Worm (Caenorhabditis elegans): Measurements from ENCODE around the gene vhp-1.

Gene vhp-1

DNA sequence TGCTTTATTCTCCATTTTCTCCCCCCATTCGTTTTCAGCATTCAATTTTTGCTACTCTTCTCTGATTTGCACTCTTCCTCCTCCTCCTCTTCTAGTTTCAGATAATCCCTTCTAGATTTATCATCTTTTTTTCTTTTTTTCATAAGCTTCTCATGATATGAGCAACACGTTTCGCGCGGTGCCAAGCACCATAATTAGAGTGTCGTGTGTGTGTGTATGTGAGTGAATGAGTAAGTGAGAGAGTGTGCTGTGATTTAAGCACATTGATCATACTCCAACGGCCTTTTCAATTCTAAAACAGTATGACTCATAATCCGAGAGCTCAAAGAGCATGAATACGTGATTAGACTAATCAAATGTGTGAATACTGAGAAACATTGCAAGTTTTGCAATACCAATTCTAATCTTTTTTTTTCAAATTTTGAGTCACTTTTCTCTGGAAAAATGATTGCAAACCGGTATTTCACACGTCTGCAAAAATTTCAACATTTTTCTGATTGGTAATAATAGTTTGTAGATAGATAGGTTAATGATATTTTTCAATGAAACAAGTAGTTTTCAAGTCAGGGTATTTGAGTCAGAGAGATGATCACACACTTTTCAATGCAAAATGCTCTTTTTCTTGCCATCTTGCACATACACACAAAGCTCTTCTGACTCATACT lies 12.4 kb downstream of the vhp-1 start (continued):
- TF ChIP-seq daf-19 (GFP tag; conservative IDR thresholded peaks at IDR 0.05), result no peak
- peak; percentile 65 for TF ChIP-seq aha-1 (tag)
- no peak for TF ChIP-seq pha-4 (GFP tag; IDR thresholded peaks at IDR 0.05)
- no peak for TF ChIP-seq pha-4 (tag; optimal IDR thresholded peaks at IDR 0.05)
- no peak for TF ChIP-seq F49E8.2 (tag; optimal IDR thresholded peaks at IDR 0.05; ENCODE audit: borderline replicate concordance)
- TF ChIP-seq lin-15B (tag; optimal IDR thresholded peaks at IDR 0.05), result no peak
- TF ChIP-seq fos-1 (tag; optimal IDR thresholded peaks at IDR 0.05), result no peak
- TF ChIP-seq F10B5.3 (tag; optimal IDR thresholded peaks at IDR 0.05), result no peak
- TF ChIP-seq T20F7.1 (GFP tag; optimal IDR thresholded peaks at IDR 0.05), result no peak
- no peak for TF ChIP-seq lim-7 (GFP tag; IDR thresholded peaks at IDR 0.05)
- no peak for TF ChIP-seq dmd-9 (GFP tag; IDR thresholded peaks at IDR 0.05)
- no peak for TF ChIP-seq tra-1 (GFP tag; IDR thresholded peaks at IDR 0.05)
- TF ChIP-seq dmd-6 (GFP tag; IDR thresholded peaks at IDR 0.05), result no peak
- peak in 1 of 2 experiments; percentile 2 for TF ChIP-seq lsy-2 (tag; optimal IDR thresholded peaks at IDR 0.05)
- TF ChIP-seq ama-1 (optimal IDR thresholded peaks at IDR 0.05), result no peak
- no peak for TF ChIP-seq jun-1 (tag; optimal IDR thresholded peaks at IDR 0.05)
- TF ChIP-seq snpc-1.2 (GFP tag; IDR thresholded peaks at IDR 0.05), result no peak
- no peak for TF ChIP-seq mep-1 (tag; optimal IDR thresholded peaks at IDR 0.05)
- TF ChIP-seq spr-1 (tag; optimal IDR thresholded peaks at IDR 0.05), result no peak
- no peak for TF ChIP-seq lin-1 (GFP tag; IDR thresholded peaks at IDR 0.05)
- TF ChIP-seq ZK546.5 (tag; optimal IDR thresholded peaks at IDR 0.05), result no peak
- peak in 1 of 2 experiments; percentile 96 for TF ChIP-seq unc-62 (GFP tag; optimal IDR thresholded peaks at IDR 0.05 in 1 of 2)
- TF ChIP-seq unc-62 (tag; optimal IDR thresholded peaks at IDR 0.05), result no peak
- TF ChIP-seq ceh-32 (tag; optimal IDR thresholded peaks at IDR 0.05; ENCODE audit: poor library complexity), result no peak
- no peak for TF ChIP-seq hmg-1.1 (GFP tag; IDR thresholded peaks at IDR 0.05)
- TF ChIP-seq skn-1 (tag; optimal IDR thresholded peaks at IDR 0.05), result no peak
- no peak for TF ChIP-seq F44E2.7 (GFP tag; IDR thresholded peaks at IDR 0.05)
- TF ChIP-seq cey-2 (tag; optimal IDR thresholded peaks at IDR 0.05; ENCODE audit: borderline replicate concordance, insufficient read depth), result no peak
- no peak for TF ChIP-seq mdt-29 (GFP tag; IDR thresholded peaks at IDR 0.05)

DNA sequence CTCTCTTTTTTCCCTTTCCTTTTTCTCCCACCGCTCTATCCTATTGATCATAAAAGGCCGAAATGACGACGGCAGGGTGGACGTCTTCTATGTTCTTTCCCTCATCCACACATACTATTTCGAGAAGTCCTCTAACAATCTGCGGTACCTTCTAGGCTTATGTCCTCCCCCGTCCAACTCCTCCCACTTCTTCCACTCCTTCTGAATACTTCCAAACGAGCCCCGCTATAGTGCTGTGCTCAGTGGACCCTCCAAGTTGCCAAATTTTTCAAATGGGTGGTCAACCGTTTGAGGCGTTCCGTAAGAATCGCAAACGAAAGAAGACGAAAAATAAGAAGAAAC lies 12.9 kb downstream of the vhp-1 start:
- TF ChIP-seq Y105C5A.15 (GFP tag; IDR thresholded peaks at IDR 0.05) (peak; percentile 45; the same call in 1 of the 2 replicates), ceh-20 (GFP tag; IDR thresholded peaks at IDR 0.05) (peak; percentile 20; the same call in 1 of the 2 replicates), snpc-1.2 (GFP tag; IDR thresholded peaks at IDR 0.05) (no peak), lim-7 (GFP tag; IDR thresholded peaks at IDR 0.05) (no peak), ZK546.5 (tag; optimal IDR thresholded peaks at IDR 0.05) (no peak), unc-130 (GFP tag; optimal IDR thresholded peaks at IDR 0.05) (no peak), daf-19 (GFP tag; conservative IDR thresholded peaks at IDR 0.05) (no peak), lin-13 (GFP tag; optimal IDR thresholded peaks at IDR 0.05) (no peak), lin-38 (GFP tag; IDR thresholded peaks at IDR 0.05) (peak; percentile 44; the same call in 1 of the 2 replicates), snpc-4 (tag; optimal IDR thresholded peaks at IDR 0.05) (no peak), nhr-10 (tag; optimal IDR thresholded peaks at IDR 0.05) (no peak), lin-15B (tag; optimal IDR thresholded peaks at IDR 0.05) (no peak), aly-2 (tag; optimal IDR thresholded peaks at IDR 0.05) (no peak), mdt-29 (GFP tag; IDR thresholded peaks at IDR 0.05) (no peak), lsy-2 (tag; optimal IDR thresholded peaks at IDR 0.05) (peak in 1 of 2 experiments; percentile 63), hmg-1.1 (GFP tag; IDR thresholded peaks at IDR 0.05) (peak; percentile 56; the same call in 1 of the 2 replicates), nhr-6 (tag; optimal IDR thresholded peaks at IDR 0.05) (no peak), egl-27 (tag; optimal IDR thresholded peaks at IDR 0.05) (no peak), jun-1 (tag; optimal IDR thresholded peaks at IDR 0.05) (no peak), unc-39 (tag; optimal IDR thresholded peaks at IDR 0.05) (no peak), mep-1 (tag; optimal IDR thresholded peaks at IDR 0.05) (peak; percentile 69), egl-43 (GFP tag; IDR thresholded peaks at IDR 0.05) (peak; percentile 67), Y48G9A.11 (GFP tag; IDR thresholded peaks at IDR 0.05) (no peak), dmd-8 (GFP tag; IDR thresholded peaks at IDR 0.05) (no peak), mdl-1 (tag; optimal IDR thresholded peaks at IDR 0.05) (peak in 1 of 2 experiments; percentile 40), ceh-28 (tag; optimal IDR thresholded peaks at IDR 0.05) (no peak), ces-1 (GFP tag; optimal IDR thresholded peaks at IDR 0.05) (no peak), nhr-77 (tag; optimal IDR thresholded peaks at IDR 0.05) (no peak), vab-7 (GFP tag; IDR thresholded peaks at IDR 0.05) (0 out of 2 replicates have a peak, but pooled peaks have one; percentile 26), nhr-102 (tag; optimal IDR thresholded peaks at IDR 0.05) (no peak), ztf-11 (tag; optimal IDR thresholded peaks at IDR 0.05) (no peak), zag-1 (tag; optimal IDR thresholded peaks at IDR 0.05) (no peak), F10B5.3 (tag; optimal IDR thresholded peaks at IDR 0.05) (no peak)
